Worm (Caenorhabditis elegans): ENCODE results near the gene ech-4.

- no peak for TF ChIP-seq ama-1 (optimal IDR thresholded peaks at IDR 0.05)
- no peak for TF ChIP-seq tra-4 (tag; optimal IDR thresholded peaks at IDR 0.05)
- TF ChIP-seq scrt-1 (GFP tag; IDR thresholded peaks at IDR 0.05), result no peak
- TF ChIP-seq tbx-11 (GFP tag; IDR thresholded peaks at IDR 0.05), result no peak
- TF ChIP-seq ceh-13 (GFP tag; optimal IDR thresholded peaks at IDR 0.05), result no peak
- TF ChIP-seq aly-1 (tag; optimal IDR thresholded peaks at IDR 0.05), result no peak
Observed at ce11 chrII:10800209-10800608, 20.6 kb upstream of the ech-4 start.
